Worm (Caenorhabditis elegans) whole organism, L1 larva: ENCODE results near the gene etc-1.

Experiments used
- alr-1 ChIP-seq: fragments of 200-800 bp; sonication (Bioruptor generic); optimal IDR thresholded peaks from 2 replicates; lab custom pipeline; 2018; ENCODE audit warnings: borderline replicate concordance, mild to moderate bottlenecking, missing genetic modification characterization, missing compliant biosample characterization
- aly-2 ChIP-seq: fragments of 150-350 bp; optimal IDR thresholded peaks from 2 replicates; lab custom pipeline; 2014; ENCODE audit warnings: missing biosample characterization, missing genetic modification characterization
- ama-1 ChIP-seq: fragments of 150-350 bp; optimal IDR thresholded peaks from 2 replicates; lab custom pipeline; 2014
- ceh-63 ChIP-seq: fragments of 200-800 bp; sonication (Bioruptor generic); optimal IDR thresholded peaks from 2 replicates; lab custom pipeline; 2018; ENCODE audit warnings: mild to moderate bottlenecking, missing genetic modification characterization, missing compliant biosample characterization
- ceh-82 ChIP-seq, 3 experiments: fragments of 150-350 bp in 1 of 3; sonication (generic microtip) in 2 of 3; optimal IDR thresholded peaks; 2 replicates each; lab custom pipeline; 2014 to 2017; ENCODE audit warnings: missing biosample characterization in 3 of 3, missing genetic modification characterization in 3 of 3
- efl-1 ChIP-seq, 4 experiments: fragments of 150-350 bp; optimal IDR thresholded peaks in 3 of 4; peaks in 1 of 4; 1 replicate in 1 of 4; 2 replicates in 3 of 4; lab custom pipeline; 2014; ENCODE audit warnings: missing biosample characterization in 2 of 4, missing genetic modification characterization in 2 of 4, missing genetic modification reagents in 2 of 4
- fkh-10 ChIP-seq: sonication (generic microtip); optimal IDR thresholded peaks from 2 replicates; lab custom pipeline; 2017; ENCODE audit warnings: missing biosample characterization, missing genetic modification reagents, missing genetic modification characterization
- fos-1 ChIP-seq: fragments of 150-350 bp; optimal IDR thresholded peaks from 2 replicates; lab custom pipeline; 2014; ENCODE audit warnings: missing biosample characterization, missing genetic modification characterization
- nhr-237 ChIP-seq: fragments of 150-350 bp; optimal IDR thresholded peaks from 2 replicates; lab custom pipeline; 2014; ENCODE audit warnings: missing biosample characterization, missing genetic modification characterization
- nhr-76 ChIP-seq: sonication (generic microtip); optimal IDR thresholded peaks from 2 replicates; lab custom pipeline; 2017; ENCODE audit warnings: missing biosample characterization, missing genetic modification characterization
- rnt-1 ChIP-seq: sonication (generic microtip); optimal IDR thresholded peaks from 2 replicates; lab custom pipeline; 2016; ENCODE audit warnings: mild to moderate bottlenecking, missing genetic modification characterization, moderate library complexity, missing compliant biosample characterization
- ztf-11 ChIP-seq, 2 experiments: sonication (generic microtip); optimal IDR thresholded peaks; 2 replicates each; lab custom pipeline; 2016 to 2017; ENCODE audit warnings: missing genetic modification characterization in 2 of 2, missing biosample characterization in 1 of 2, missing compliant biosample characterization in 1 of 2

- TF ChIP-seq ceh-82 (tag; optimal IDR thresholded peaks at IDR 0.05; lab: Kevin White, UChicago) (no peak), nhr-237 (no peak), fos-1 (tag; lab: Kevin White, UChicago) (no peak), aly-2 (tag; lab: Kevin White, UChicago) (no peak), ztf-11 (tag; optimal IDR thresholded peaks at IDR 0.05; lab: Kevin White, UChicago) (no peak), fkh-10 (GFP tag; lab: Kevin White, UChicago) (no peak), efl-1 (optimal IDR thresholded peaks at IDR 0.05; lab: Kevin White, UChicago) (no peak), efl-1 (GFP tag; optimal IDR thresholded peaks at IDR 0.05 in 1 of 2; lab: Kevin White, UChicago) (no peak), nhr-76 (tag; lab: Kevin White, UChicago) (no peak), rnt-1 (tag; lab: Kevin White, UChicago) (no peak), ama-1 (no peak), ceh-63 (GFP tag; lab: Kevin White, UChicago) (no peak), alr-1 (tag; lab: Kevin White, UChicago) (no peak)
Measured at ce11 chrII:8714913-8715447, 50.3 kb downstream of the etc-1 start, which contains the start of the genes rab-21 and T01B7.13.
